Fruit fly (Drosophila melanogaster) whole organism: ENCODE data around the gene nenya.

Source experiments
- CG8478 ChIP-seq: fragments of >200 bp; optimal IDR thresholded peaks from 2 replicates; lab custom pipeline; 2018; ENCODE audit warnings: inconsistent platforms
- Dll ChIP-seq: fragments of >200 bp; optimal IDR thresholded peaks from 2 replicates; lab custom pipeline; 2017
- EcR ChIP-seq, 2 experiments: fragments of >200 bp; optimal IDR thresholded peaks; 2 replicates each; lab custom pipeline; 2017; ENCODE audit warnings: missing biosample characterization in 2 of 2, missing genetic modification characterization in 2 of 2, missing genetic modification reagents in 2 of 2
- pan ChIP-seq: fragments of >200 bp; optimal IDR thresholded peaks from 2 replicates; lab custom pipeline; 2017
- psq ChIP-seq: fragments of >200 bp; optimal IDR thresholded peaks from 2 replicates; lab custom pipeline; 2017
- usp ChIP-seq: fragments of >200 bp; optimal IDR thresholded peaks from 2 replicates; lab custom pipeline; 2017; ENCODE audit warnings: missing biosample characterization, missing genetic modification characterization, mixed read lengths

nenya gene

DNA sequence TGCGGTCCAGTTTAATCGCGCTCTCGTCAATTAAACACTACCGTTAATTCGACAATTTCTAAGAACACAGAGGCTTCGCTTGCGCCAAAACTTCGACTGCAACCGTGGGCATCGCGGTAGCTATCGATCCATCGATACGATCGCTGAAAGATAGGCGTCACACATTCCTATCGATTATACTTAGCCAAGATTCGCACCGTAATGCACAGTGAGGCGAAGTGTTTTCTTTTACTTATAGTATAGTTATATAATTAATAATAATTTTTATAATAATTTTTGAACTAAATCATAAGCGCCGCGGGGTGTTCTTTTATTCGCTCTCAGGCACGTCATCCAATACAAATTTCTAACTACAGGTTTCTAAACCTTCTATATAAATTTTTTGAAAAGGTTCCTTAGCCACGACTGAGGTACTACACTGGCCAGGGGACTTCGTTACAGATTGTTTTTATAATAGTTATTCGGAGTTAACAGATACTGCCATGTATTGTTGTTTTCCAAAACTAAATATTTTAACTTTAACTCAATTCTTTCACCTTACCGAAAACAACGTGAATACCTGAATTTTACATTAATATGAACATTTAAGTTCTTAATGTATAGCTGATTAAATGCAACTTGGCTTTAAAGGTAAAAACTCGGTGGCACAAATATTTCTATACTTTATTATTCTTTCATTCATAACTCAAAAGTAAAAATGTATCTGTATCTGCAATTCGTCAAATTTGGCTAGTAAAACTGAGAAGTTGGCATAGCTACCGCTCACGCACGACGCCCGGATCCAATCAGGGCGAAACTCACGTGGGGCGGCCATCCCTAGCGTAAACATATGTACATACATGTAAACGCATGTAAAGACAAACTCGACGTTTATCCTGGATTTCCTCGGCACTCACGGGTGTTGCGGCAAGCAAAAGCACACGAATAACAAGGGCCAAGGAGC, 10.0 kb upstream of the nenya start, which contains the start of the genes NSD and BOD1:
Gene NSD, minus strand, starts transcription at position 102 of the 943 bp plus-strand sequence.
Gene BOD1, plus strand, starts transcription at position 494 of the 943 bp plus-strand sequence.
- TF ChIP-seq psq (no peak), Dll (no peak), CG8478 (lab: Kevin White, UChicago) (no peak), pan (lab: Kevin White, UChicago) (no peak), EcR (GFP tag; optimal IDR thresholded peaks at IDR 0.05; lab: Kevin White, UChicago) (no peak), usp (GFP tag; lab: Kevin White, UChicago) (no peak)

DNA sequence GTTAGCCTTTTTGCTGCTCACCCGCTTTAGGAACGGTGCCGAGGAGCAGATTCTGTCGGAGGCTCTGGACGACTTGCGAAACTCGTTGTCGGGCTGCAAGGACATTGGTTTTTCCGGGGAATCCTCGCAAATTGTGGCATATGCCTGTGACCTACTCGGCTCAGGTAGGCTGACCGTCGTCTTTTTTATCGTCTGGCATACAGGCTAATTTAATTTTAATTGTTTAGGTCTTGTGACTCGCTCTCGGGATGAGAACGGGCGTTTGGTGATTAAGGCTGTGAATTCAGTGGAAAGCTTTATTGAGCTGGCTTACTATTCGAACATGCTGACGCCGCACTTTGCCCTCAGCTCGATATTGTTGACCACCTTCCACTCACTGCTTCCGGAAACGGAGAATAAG, 3.5 kb upstream of the nenya start:
- no peak for TF ChIP-seq pan (lab: Kevin White, UChicago)
- no peak for TF ChIP-seq EcR (GFP tag; optimal IDR thresholded peaks at IDR 0.05; lab: Kevin White, UChicago)
- TF ChIP-seq usp (GFP tag; lab: Kevin White, UChicago), result no peak
- TF ChIP-seq Dll, result no peak
- TF ChIP-seq CG8478 (lab: Kevin White, UChicago), result no peak
- TF ChIP-seq psq, result no peak

dm6 chr3R:27928984-27929924, 1.3 kb upstream of the nenya start:
- TF ChIP-seq EcR (GFP tag; optimal IDR thresholded peaks at IDR 0.05; lab: Kevin White, UChicago), result no peak
- no peak for TF ChIP-seq CG8478 (lab: Kevin White, UChicago)
- no peak for TF ChIP-seq psq
- TF ChIP-seq pan (lab: Kevin White, UChicago), result no peak
- TF ChIP-seq Dll, result no peak
- TF ChIP-seq usp (GFP tag; lab: Kevin White, UChicago), result no peak

DNA sequence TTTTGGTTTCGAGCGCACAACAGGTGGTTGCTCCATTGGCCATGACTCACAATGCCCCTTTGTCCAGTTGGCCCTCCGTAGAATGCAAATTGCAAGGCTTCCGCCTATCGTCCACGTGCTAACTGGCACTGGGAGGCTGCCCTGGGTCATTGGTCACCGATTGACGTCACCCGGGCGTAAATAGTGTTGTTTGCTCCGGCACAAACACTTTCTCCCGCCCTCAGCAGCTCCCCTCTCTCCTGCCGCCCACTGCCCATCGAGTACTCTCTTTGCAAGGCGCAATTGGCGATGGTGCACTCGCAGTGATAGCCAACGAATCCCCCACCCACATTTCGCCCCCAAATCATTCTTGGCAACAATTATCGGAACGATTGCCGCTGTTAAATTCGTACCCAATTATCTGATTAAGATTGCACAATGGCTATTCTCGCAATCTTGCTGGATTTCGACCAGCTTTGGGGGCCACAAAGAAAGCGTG, 1.2 kb downstream of the nenya start:
- TF ChIP-seq CG8478 (lab: Kevin White, UChicago) (no peak), EcR (GFP tag; optimal IDR thresholded peaks at IDR 0.05; lab: Kevin White, UChicago) (no peak), usp (GFP tag; lab: Kevin White, UChicago) (no peak), Dll (no peak), psq (no peak), pan (lab: Kevin White, UChicago) (no peak)

DNA sequence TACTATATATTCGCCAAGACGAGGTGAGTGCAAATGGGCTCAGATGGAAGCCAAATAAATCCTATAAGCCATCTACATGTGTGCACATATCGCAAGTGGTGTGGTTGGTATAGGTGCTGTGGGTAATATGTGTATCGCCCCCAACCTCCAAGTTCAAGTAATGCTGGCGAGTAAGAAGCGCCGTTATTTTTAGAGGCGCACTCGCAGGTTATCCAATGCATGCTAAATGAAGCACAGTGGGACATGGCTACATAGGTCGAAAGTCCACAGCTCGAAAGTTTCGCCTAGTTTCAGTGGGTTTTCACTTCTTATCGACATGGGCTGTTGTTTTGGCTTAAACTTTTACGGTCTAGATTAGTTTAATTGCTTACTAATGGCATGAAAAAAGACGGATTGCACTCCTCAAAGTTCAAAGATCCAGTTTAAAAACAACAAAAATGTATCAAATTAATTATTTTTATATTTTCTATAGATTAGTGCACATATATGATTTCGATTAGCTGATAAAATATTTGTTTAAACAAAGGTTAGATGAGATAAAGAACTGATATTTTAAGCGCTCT, 1.9 kb downstream of the nenya start:
- TF ChIP-seq Dll, result no peak
- no peak for TF ChIP-seq psq
- TF ChIP-seq EcR (GFP tag; optimal IDR thresholded peaks at IDR 0.05; lab: Kevin White, UChicago), result no peak
- TF ChIP-seq pan (lab: Kevin White, UChicago), result no peak
- TF ChIP-seq CG8478 (lab: Kevin White, UChicago), result no peak
- no peak for TF ChIP-seq usp (GFP tag; lab: Kevin White, UChicago)

DNA sequence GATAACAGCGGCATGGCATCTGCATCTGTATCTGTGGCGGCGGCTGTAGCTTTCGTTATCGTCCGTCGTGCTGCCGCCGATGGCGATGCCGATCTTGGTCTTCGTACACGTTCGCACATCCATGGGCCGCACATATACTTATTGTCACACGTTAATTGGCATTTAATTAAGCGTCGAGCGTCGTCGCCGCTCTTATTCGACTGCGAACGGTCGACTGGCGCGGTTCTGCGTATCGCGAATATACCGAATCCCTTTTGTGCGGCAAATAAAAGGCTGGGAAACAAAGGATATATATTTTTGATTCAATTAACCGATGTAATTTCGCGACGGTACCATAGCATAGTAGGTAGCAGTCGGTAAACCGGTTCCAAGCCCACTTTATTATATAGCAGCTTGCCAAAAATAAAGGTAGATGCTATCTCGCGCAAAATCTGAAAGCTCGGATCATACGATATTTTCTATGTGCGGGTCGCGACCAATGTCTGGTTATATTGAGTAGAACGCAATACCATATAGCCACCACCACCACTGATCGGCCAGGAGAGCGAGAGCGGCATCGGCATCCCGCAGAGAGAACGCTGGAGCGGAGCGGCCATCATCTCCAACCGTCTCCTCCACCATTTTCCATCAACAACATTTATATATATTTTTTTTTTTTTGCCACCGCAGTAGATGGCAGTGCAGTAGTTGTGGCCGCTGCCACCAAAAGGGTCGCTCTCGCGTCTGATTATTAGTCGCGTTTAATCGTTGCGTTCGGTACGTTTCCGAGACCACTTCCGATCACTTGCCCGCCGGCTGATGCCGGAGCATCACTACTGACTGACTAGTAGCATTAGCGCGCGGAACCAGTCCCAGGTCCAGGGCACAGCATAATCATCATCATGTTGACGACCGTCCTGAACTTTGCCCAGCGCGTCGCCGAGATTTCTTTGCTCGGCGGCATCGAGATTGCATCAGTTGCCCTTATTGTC, 2.7 kb downstream of the nenya start, which contains the start of gene mino:
Gene mino, plus strand, starts transcription at position 192 of the 971 bp plus-strand sequence.
- TF ChIP-seq EcR (GFP tag; optimal IDR thresholded peaks at IDR 0.05; lab: Kevin White, UChicago), result no peak
- peak; percentile 28 for TF ChIP-seq Dll

- TF ChIP-seq Dll, result no peak
- TF ChIP-seq pan (lab: Kevin White, UChicago), result no peak
- TF ChIP-seq psq, result no peak
- no peak for TF ChIP-seq usp (GFP tag; lab: Kevin White, UChicago)
- no peak for TF ChIP-seq EcR (GFP tag; optimal IDR thresholded peaks at IDR 0.05; lab: Kevin White, UChicago)
- TF ChIP-seq CG8478 (lab: Kevin White, UChicago), result no peak
Measured at dm6 chr3R:27922673-27923175, 5.2 kb downstream of the nenya start, which contains the start of gene RpL4. Gene RpL4, plus strand, starts transcription at chr3R:27922821.

- TF ChIP-seq pan (lab: Kevin White, UChicago), result no peak
- no peak for TF ChIP-seq psq
- TF ChIP-seq usp (GFP tag; lab: Kevin White, UChicago), result no peak
- TF ChIP-seq EcR (GFP tag; optimal IDR thresholded peaks at IDR 0.05; lab: Kevin White, UChicago), result no peak
- TF ChIP-seq Dll, result no peak
- no peak for TF ChIP-seq CG8478 (lab: Kevin White, UChicago)
Measured at dm6 chr3R:27921982-27922672, 5.8 kb downstream of the nenya start, which contains the start of gene BCAS2. Gene BCAS2, minus strand, starts transcription at chr3R:27922356.

DNA sequence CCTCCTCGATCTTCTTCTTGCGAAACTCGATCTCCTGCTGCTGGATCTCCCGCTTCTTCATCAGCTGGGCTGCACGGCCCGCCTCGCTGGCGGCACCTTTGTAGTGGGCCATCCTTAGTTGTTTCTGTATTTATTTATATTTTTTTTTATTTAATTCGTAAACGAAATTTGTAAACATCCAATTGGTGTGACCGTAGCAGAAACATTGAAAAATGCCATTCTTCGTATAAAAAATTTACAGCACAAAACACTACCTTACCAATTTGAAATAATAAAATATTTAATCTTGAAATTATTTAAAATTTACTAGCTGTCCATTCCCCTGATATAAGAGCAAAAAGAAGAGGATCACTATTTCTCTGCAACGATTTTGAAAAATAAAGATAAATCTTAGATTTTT, 7.1 kb downstream of the nenya start, which contains the start of gene CG12259:
Gene CG12259, minus strand, starts transcription at position 207 of the 400 bp plus-strand sequence.
- no peak for TF ChIP-seq EcR (GFP tag; optimal IDR thresholded peaks at IDR 0.05; lab: Kevin White, UChicago)
- no peak for TF ChIP-seq psq
- TF ChIP-seq CG8478 (lab: Kevin White, UChicago), result no peak
- TF ChIP-seq usp (GFP tag; lab: Kevin White, UChicago), result no peak
- TF ChIP-seq pan (lab: Kevin White, UChicago), result no peak
- no peak for TF ChIP-seq Dll
